Fruit fly (Drosophila melanogaster) whole organism, embryonic: Measurements from ENCODE around the gene Taf10.
A peak's percentile ranks its signal among the peaks of the same experiment; 100 is the strongest.

ENCODE experiments used
- Ada2b ChIP-seq: fragments of 200-800 bp; sonication (Bioruptor generic); IDR thresholded peaks from 2 replicates; pipeline ENCODE4 v1.3.6; 2022; ENCODE audit warnings: missing biosample characterization, missing genetic modification characterization
- Awh ChIP-seq: fragments of 200-800 bp; sonication (Bioruptor generic); IDR thresholded peaks from 2 replicates; pipeline ENCODE4, ENCODE4 v1.3.6; 2022; ENCODE audit warnings: missing biosample characterization, missing genetic modification characterization
- BtbVII ChIP-seq: fragments of 200-800 bp; sonication (Bioruptor generic); optimal IDR thresholded peaks from 3 replicates; lab custom pipeline; 2017; ENCODE audit warnings: missing biosample characterization, mild to moderate bottlenecking, missing genetic modification characterization
- CG10267 ChIP-seq: fragments of 200-800 bp; sonication (Bioruptor generic); optimal IDR thresholded peaks from 2 replicates; lab custom pipeline; 2018; ENCODE audit warnings: missing biosample characterization, mild to moderate bottlenecking, missing genetic modification characterization, moderate library complexity
- CG11398 ChIP-seq: fragments of 200-800 bp; sonication (Bioruptor generic); optimal IDR thresholded peaks from 2 replicates; lab custom pipeline; 2016; ENCODE audit warnings: missing biosample characterization, missing genetic modification characterization
- CG1233 ChIP-seq: fragments of 200-800 bp; sonication (Bioruptor generic); optimal IDR thresholded peaks from 4 replicates; lab custom pipeline; 2018; ENCODE audit warnings: missing biosample characterization, mild to moderate bottlenecking, missing genetic modification characterization
- CG14014 ChIP-seq: fragments of 200-800 bp; sonication (Bioruptor generic); IDR thresholded peaks from 2 replicates; pipeline ENCODE4 v1.3.6; 2022; ENCODE audit warnings: missing biosample characterization, missing genetic modification characterization
- CG14441 ChIP-seq: fragments of 200-800 bp; sonication (Bioruptor generic); IDR thresholded peaks from 2 replicates; pipeline ENCODE4 v1.3.6; 2022; ENCODE audit warnings: missing biosample characterization, missing genetic modification characterization
- CG15696 ChIP-seq: fragments of 200-800 bp; sonication (Bioruptor generic); optimal IDR thresholded peaks from 2 replicates; lab custom pipeline; 2019; ENCODE audit warnings: missing biosample characterization, mild to moderate bottlenecking, missing genetic modification characterization, moderate library complexity
- CG17186 ChIP-seq: fragments of 200-800 bp; sonication (Bioruptor generic); optimal IDR thresholded peaks from 3 replicates; lab custom pipeline; 2017; ENCODE audit warnings: missing biosample characterization, missing genetic modification reagents, missing genetic modification characterization
- CG17361 ChIP-seq: fragments of 200-800 bp; sonication (Bioruptor generic); IDR thresholded peaks from 3 replicates; pipeline ENCODE4 v1.3.6; 2022; ENCODE audit warnings: missing biosample characterization, missing genetic modification characterization
- CG17385 ChIP-seq: fragments of 200-800 bp; sonication (Bioruptor generic); optimal IDR thresholded peaks from 3 replicates; lab custom pipeline; 2018; ENCODE audit warnings: missing biosample characterization, mild to moderate bottlenecking, missing genetic modification characterization
- CG1792 ChIP-seq: fragments of 200-800 bp; sonication (Bioruptor generic); optimal IDR thresholded peaks from 2 replicates; lab custom pipeline; 2016; ENCODE audit warnings: missing biosample characterization, missing genetic modification characterization
- CG18599 ChIP-seq: fragments of 200-800 bp; sonication (Bioruptor generic); optimal IDR thresholded peaks from 3 replicates; lab custom pipeline; 2017; ENCODE audit warnings: missing biosample characterization, missing genetic modification characterization, mild to moderate bottlenecking, moderate library complexity, missing genetic modification reagents
- CG2678 ChIP-seq: fragments of 200-800 bp; sonication (Bioruptor generic); optimal IDR thresholded peaks from 3 replicates; lab custom pipeline; 2019; ENCODE audit warnings: missing biosample characterization, mild to moderate bottlenecking, missing genetic modification characterization, moderate library complexity
- CG4617 ChIP-seq: fragments of 200-800 bp; sonication (Bioruptor generic); optimal IDR thresholded peaks from 3 replicates; lab custom pipeline; 2016; ENCODE audit warnings: missing biosample characterization, missing genetic modification characterization, borderline replicate concordance
- CG4707 ChIP-seq: fragments of 200-800 bp; sonication (Bioruptor generic); optimal IDR thresholded peaks from 2 replicates; lab custom pipeline; 2018; ENCODE audit warnings: missing biosample characterization, mild to moderate bottlenecking, missing genetic modification characterization, moderate library complexity
- CG6272 ChIP-seq: fragments of 200-800 bp; sonication (Bioruptor generic); IDR thresholded peaks from 2 replicates; pipeline ENCODE4 v1.3.6; 2022; ENCODE audit warnings: missing biosample characterization, missing genetic modification characterization
- CG7372 ChIP-seq: fragments of 200-800 bp; sonication (Bioruptor generic); IDR thresholded peaks from 2 replicates; pipeline ENCODE4 v1.3.6; 2022; ENCODE audit warnings: missing biosample characterization, missing genetic modification characterization
- CG8924 ChIP-seq: fragments of 200-800 bp; optimal IDR thresholded peaks from 3 replicates; lab custom pipeline; 2019; ENCODE audit warnings: missing biosample characterization, mild to moderate bottlenecking, missing genetic modification characterization, moderate library complexity
- CG9609 ChIP-seq: fragments of 200-800 bp; sonication (Bioruptor generic); optimal IDR thresholded peaks from 3 replicates; lab custom pipeline; 2016; ENCODE audit warnings: missing biosample characterization, missing genetic modification characterization
- CG9797 ChIP-seq: fragments of 200-800 bp; sonication (Bioruptor generic); optimal IDR thresholded peaks from 3 replicates; lab custom pipeline; 2018; ENCODE audit warnings: missing biosample characterization, mild to moderate bottlenecking, missing genetic modification characterization
- Camta ChIP-seq: fragments of 200-800 bp; sonication (Bioruptor generic); optimal IDR thresholded peaks from 2 replicates; lab custom pipeline; 2016; ENCODE audit warnings: missing biosample characterization, missing genetic modification characterization
- Dad ChIP-seq: fragments of 200-800 bp; sonication (Bioruptor generic); optimal IDR thresholded peaks from 3 replicates; lab custom pipeline; 2016; ENCODE audit warnings: missing biosample characterization, missing genetic modification characterization
- Dp ChIP-seq: fragments of 200-800 bp; sonication (Bioruptor generic); optimal IDR thresholded peaks from 2 replicates; lab custom pipeline; 2018; ENCODE audit warnings: missing biosample characterization, mild to moderate bottlenecking, missing genetic modification characterization, moderate library complexity
- Med ChIP-seq: fragments of 200-800 bp; sonication (Bioruptor generic); peaks from one replicate; lab custom pipeline; 2016; ENCODE audit warnings: missing biosample characterization, missing genetic modification characterization, mild to moderate bottlenecking, inconsistent platforms, moderate library complexity
- Mes4 ChIP-seq: fragments of 200-800 bp; sonication (Bioruptor generic); optimal IDR thresholded peaks from 2 replicates; lab custom pipeline; 2016; ENCODE audit warnings: missing biosample characterization, missing genetic modification characterization
- Rx ChIP-seq: fragments of 200-800 bp; sonication (Bioruptor generic); IDR thresholded peaks from 2 replicates; pipeline ENCODE4 v1.3.6; 2022; ENCODE audit warnings: missing biosample characterization, missing genetic modification characterization
- Sox102F ChIP-seq: fragments of 200-800 bp; sonication (Bioruptor generic); optimal IDR thresholded peaks from 2 replicates; lab custom pipeline; 2018; ENCODE audit warnings: missing biosample characterization, mild to moderate bottlenecking, missing genetic modification characterization, moderate library complexity
- Sry-δ ChIP-seq: fragments of 200-800 bp; sonication (Bioruptor generic); optimal IDR thresholded peaks from 2 replicates; lab custom pipeline; 2016; ENCODE audit warnings: missing biosample characterization, missing genetic modification characterization
- Vsx1 ChIP-seq: fragments of 200-800 bp; sonication (Bioruptor generic); optimal IDR thresholded peaks from 2 replicates; lab custom pipeline; 2017; ENCODE audit warnings: missing biosample characterization, mild to moderate bottlenecking, missing genetic modification characterization, missing genetic modification reagents
- bsh ChIP-seq, 2 experiments: fragments of 200-800 bp; sonication (Bioruptor generic); optimal IDR thresholded peaks; 2 replicates each; lab custom pipeline; 2017 to 2018; ENCODE audit warnings: mild to moderate bottlenecking in 2 of 2, missing biosample characterization in 2 of 2, missing genetic modification characterization in 2 of 2, moderate library complexity in 1 of 2
- crp ChIP-seq, 2 experiments: fragments of 200-800 bp; sonication (Bioruptor generic); optimal IDR thresholded peaks; 2 replicates in 1 of 2; 3 replicates in 1 of 2; lab custom pipeline; 2017; ENCODE audit warnings: missing biosample characterization in 2 of 2, missing genetic modification characterization in 2 of 2, mild to moderate bottlenecking in 1 of 2, moderate library complexity in 1 of 2
- fd96Cb ChIP-seq: fragments of 200-800 bp; sonication (Bioruptor generic); optimal IDR thresholded peaks from 2 replicates; lab custom pipeline; 2018; ENCODE audit warnings: missing biosample characterization, mild to moderate bottlenecking, missing genetic modification characterization, moderate library complexity
- ftz-f1 ChIP-seq: fragments of 200-800 bp; sonication (Bioruptor generic); optimal IDR thresholded peaks from 2 replicates; lab custom pipeline; 2016; ENCODE audit warnings: missing biosample characterization, missing genetic modification characterization
- h ChIP-seq: fragments of >200 bp; optimal IDR thresholded peaks from 2 replicates; lab custom pipeline; 2017
- ham ChIP-seq: fragments of 200-800 bp; sonication (Bioruptor generic); IDR thresholded peaks from 2 replicates; pipeline ENCODE4 v1.3.6; 2022; ENCODE audit warnings: missing biosample characterization, missing genetic modification characterization
- hbn ChIP-seq: fragments of 200-800 bp; sonication (Bioruptor generic); IDR thresholded peaks from 2 replicates; pipeline ENCODE4 v1.3.6; 2022; ENCODE audit warnings: missing biosample characterization, missing genetic modification characterization; ENCODE audit not compliant: partially characterized antibody
- ind ChIP-seq: fragments of 200-800 bp; sonication (Bioruptor generic); optimal IDR thresholded peaks from 3 replicates; lab custom pipeline; 2016; ENCODE audit warnings: missing biosample characterization, missing genetic modification characterization
- mam ChIP-seq: fragments of 200-800 bp; sonication (Bioruptor generic); optimal IDR thresholded peaks from 3 replicates; lab custom pipeline; 2016; ENCODE audit warnings: missing biosample characterization, missing genetic modification characterization
- nerfin-1 ChIP-seq: fragments of 200-800 bp; sonication (Bioruptor generic); optimal IDR thresholded peaks from 3 replicates; lab custom pipeline; 2019; ENCODE audit warnings: missing biosample characterization, mild to moderate bottlenecking, missing genetic modification characterization, moderate library complexity
- pros ChIP-seq: fragments of 200-800 bp; sonication (Bioruptor generic); optimal IDR thresholded peaks from 3 replicates; lab custom pipeline; 2019; ENCODE audit warnings: missing biosample characterization, mild to moderate bottlenecking, missing genetic modification characterization, moderate library complexity
- schlank ChIP-seq: fragments of 200-800 bp; sonication (Bioruptor generic); optimal IDR thresholded peaks from 2 replicates; lab custom pipeline; 2018; ENCODE audit warnings: missing biosample characterization, mild to moderate bottlenecking, missing genetic modification characterization
- scrt ChIP-seq: fragments of 200-800 bp; sonication (Bioruptor generic); optimal IDR thresholded peaks from 2 replicates; lab custom pipeline; 2018; ENCODE audit warnings: missing biosample characterization, mild to moderate bottlenecking, missing genetic modification characterization, moderate library complexity
- sd ChIP-seq: fragments of 200-800 bp; sonication (Bioruptor generic); optimal IDR thresholded peaks from 3 replicates; lab custom pipeline; 2018; ENCODE audit warnings: missing biosample characterization, mild to moderate bottlenecking, missing genetic modification characterization, moderate library complexity
- sisA ChIP-seq: fragments of 200-800 bp; sonication (Bioruptor generic); IDR thresholded peaks from 2 replicates; pipeline ENCODE4 v1.3.6; 2022; ENCODE audit warnings: missing biosample characterization, missing genetic modification characterization
- tin ChIP-seq: fragments of 200-800 bp; sonication (Bioruptor generic); optimal IDR thresholded peaks from 3 replicates; lab custom pipeline; 2016; ENCODE audit warnings: missing biosample characterization, missing genetic modification characterization
- tll ChIP-seq, 2 experiments: fragments of 200-800 bp in 1 of 2; fragments of >200 bp in 1 of 2; sonication (Bioruptor generic) in 1 of 2; optimal IDR thresholded peaks; 2 replicates each; lab custom pipeline; 2017 to 2019; ENCODE audit warnings: missing biosample characterization in 2 of 2, missing genetic modification characterization in 2 of 2, mild to moderate bottlenecking in 1 of 2, moderate library complexity in 1 of 2
- twi ChIP-seq: fragments of 200-800 bp; optimal IDR thresholded peaks from 2 replicates; lab custom pipeline; 2019; ENCODE audit warnings: missing biosample characterization, mild to moderate bottlenecking, missing genetic modification characterization, moderate library complexity
- vfl ChIP-seq: fragments of 200-800 bp; sonication (Bioruptor generic); optimal IDR thresholded peaks from 2 replicates; lab custom pipeline; 2016; ENCODE audit warnings: missing biosample characterization, missing genetic modification characterization
- zen2 ChIP-seq: fragments of 200-800 bp; sonication (Bioruptor generic); IDR thresholded peaks from 3 replicates; pipeline ENCODE4 v1.3.6; 2022; ENCODE audit warnings: missing biosample characterization, missing genetic modification characterization; ENCODE audit not compliant: partially characterized antibody

Taf10 gene

dm6 chr2L:2734215-2734614 is 33.5 kb upstream of the Taf10 start (continued):
- no peak for TF ChIP-seq CG1792 (GFP tag; lab: Kevin White, UChicago)
- peak; percentile 29 for TF ChIP-seq schlank (tag; lab: Kevin White, UChicago)
- no peak for TF ChIP-seq Sry-δ (GFP tag; lab: Kevin White, UChicago)
- no peak for TF ChIP-seq Dp (GFP tag; lab: Kevin White, UChicago)
- peak; percentile 60 for TF ChIP-seq mam (GFP tag; lab: Kevin White, UChicago)
- 0 out of 2 replicates have a peak, but pooled peaks have one; percentile 18 for TF ChIP-seq CG14441 (GFP tag; lab: Robert Waterston, UW)
- peak; percentile 23 for TF ChIP-seq CG8924 (tag; lab: Kevin White, UChicago)
- peak; percentile 12 to 74 for TF ChIP-seq bsh (GFP tag; optimal IDR thresholded peaks at IDR 0.05; lab: Kevin White, UChicago)
- TF ChIP-seq CG17186 (GFP tag; lab: Kevin White, UChicago) = no peak
- no peak for TF ChIP-seq sisA (GFP tag; lab: Robert Waterston, UW)
- TF ChIP-seq CG9797 (GFP tag; lab: Kevin White, UChicago) = no peak
- no peak for TF ChIP-seq ham (GFP tag; lab: Robert Waterston, UW)
- no peak for TF ChIP-seq h (lab: Kevin White, UChicago)
- no peak for TF ChIP-seq Camta (GFP tag; lab: Kevin White, UChicago)
- TF ChIP-seq CG17385 (GFP tag; lab: Kevin White, UChicago) = peak; percentile 45
- no peak for TF ChIP-seq Mes4 (GFP tag; lab: Kevin White, UChicago)
- peak; percentile 14; the same call in 1 of the 2 replicates for TF ChIP-seq CG7372 (GFP tag; lab: Robert Waterston, UW)
- TF ChIP-seq CG1233 = peak; percentile 21
- TF ChIP-seq Ada2b (GFP tag; lab: Robert Waterston, UW) = no peak
- no peak for TF ChIP-seq hbn (GFP tag; lab: Robert Waterston, UW)
- no peak for TF ChIP-seq sd (tag; lab: Kevin White, UChicago)
- TF ChIP-seq crp (GFP tag; optimal IDR thresholded peaks at IDR 0.05; lab: Kevin White, UChicago) = no peak
- peak; percentile 26 for TF ChIP-seq fd96Cb (tag; lab: Kevin White, UChicago)
- TF ChIP-seq vfl = peak; percentile 24
- TF ChIP-seq CG2678 (tag; lab: Kevin White, UChicago) = peak; percentile 73
- no peak for TF ChIP-seq CG4617
- TF ChIP-seq CG14014 (GFP tag; lab: Robert Waterston, UW) = peak; percentile 35; the same call in 1 of the 2 replicates
- TF ChIP-seq CG9609 = peak; percentile 23
- TF ChIP-seq CG4707 (GFP tag; lab: Kevin White, UChicago) = no peak
- TF ChIP-seq scrt (GFP tag; lab: Kevin White, UChicago) = peak; percentile 54
- peak; percentile 43 for TF ChIP-seq Sox102F
- no peak for TF ChIP-seq tll (GFP tag; optimal IDR thresholded peaks at IDR 0.05; lab: Kevin White, UChicago)
- peak; percentile 40 for TF ChIP-seq ind (GFP tag; lab: Kevin White, UChicago)
- TF ChIP-seq nerfin-1 (tag; lab: Kevin White, UChicago) = no peak
- peak; percentile 50 for TF ChIP-seq BtbVII (GFP tag; lab: Kevin White, UChicago)
- peak; percentile 1 for TF ChIP-seq CG10267
- TF ChIP-seq CG15696 (tag; lab: Kevin White, UChicago) = no peak
- peak; percentile 86 for TF ChIP-seq Med (GFP tag; lab: Kevin White, UChicago)
- no peak for TF ChIP-seq CG6272 (GFP tag; lab: Robert Waterston, UW)
- TF ChIP-seq CG17361 (GFP tag; lab: Robert Waterston, UW) = peak; percentile 53; the same call in 1 of the 3 replicates
- TF ChIP-seq CG11398 (GFP tag; lab: Kevin White, UChicago) = no peak
- TF ChIP-seq twi (tag; lab: Kevin White, UChicago) = no peak
- TF ChIP-seq zen2 (GFP tag; lab: Robert Waterston, UW) = no peak
- no peak for TF ChIP-seq Vsx1 (GFP tag; lab: Kevin White, UChicago)
- TF ChIP-seq Dad = no peak
- TF ChIP-seq tin (GFP tag; lab: Kevin White, UChicago) = peak; percentile 28
- no peak for TF ChIP-seq pros (GFP tag; lab: Kevin White, UChicago)
- TF ChIP-seq Awh = no peak
- TF ChIP-seq ftz-f1 (GFP tag; lab: Kevin White, UChicago) = no peak
- TF ChIP-seq Rx (GFP tag; lab: Robert Waterston, UW) = no peak
- TF ChIP-seq CG18599 (GFP tag; lab: Kevin White, UChicago) = peak; percentile 76
